Fruit fly (Drosophila melanogaster) whole organism, embryonic: ENCODE measurements around the gene CG45073.

ENCODE experiments used
- Abd-B ChIP-seq: fragments of 200-800 bp; sonication (Bioruptor generic); optimal IDR thresholded peaks from 2 replicates; lab custom pipeline; 2018; ENCODE audit warnings: missing biosample characterization, mild to moderate bottlenecking, missing genetic modification characterization, moderate library complexity
- Atf3 ChIP-seq: fragments of 200-800 bp; sonication (Bioruptor generic); optimal IDR thresholded peaks from 3 replicates; lab custom pipeline; 2016; ENCODE audit warnings: missing biosample characterization, missing genetic modification characterization
- Bgb ChIP-seq: fragments of 200-800 bp; sonication (Bioruptor generic); IDR thresholded peaks from 2 replicates; pipeline ENCODE4 v1.3.6; 2022; ENCODE audit warnings: missing biosample characterization, missing genetic modification characterization; ENCODE audit not compliant: partially characterized antibody
- CG10209 ChIP-seq: fragments of 200-800 bp; sonication (Bioruptor generic); optimal IDR thresholded peaks from 3 replicates; lab custom pipeline; 2017; ENCODE audit warnings: missing biosample characterization, mild to moderate bottlenecking, missing genetic modification characterization, missing genetic modification reagents
- CG10321 ChIP-seq: fragments of 200-800 bp; sonication (Bioruptor generic); IDR thresholded peaks from 2 replicates; pipeline ENCODE4 v1.3.6; 2022; ENCODE audit warnings: missing biosample characterization, missing genetic modification characterization
- CG12236 ChIP-seq: fragments of 200-800 bp; sonication (Bioruptor generic); optimal IDR thresholded peaks from 2 replicates; lab custom pipeline; 2016; ENCODE audit warnings: missing biosample characterization, missing genetic modification characterization
- CG12659 ChIP-seq: fragments of 200-800 bp; sonication (Bioruptor generic); optimal IDR thresholded peaks from 3 replicates; lab custom pipeline; 2017; ENCODE audit warnings: mild to moderate bottlenecking, missing biosample characterization, missing genetic modification reagents, missing genetic modification characterization
- CG13287 ChIP-seq: fragments of 200-800 bp; sonication (Bioruptor generic); IDR thresholded peaks from 2 replicates; pipeline ENCODE4 v1.3.6; 2022; ENCODE audit warnings: missing biosample characterization, missing genetic modification characterization; ENCODE audit not compliant: partially characterized antibody
- CG13894 ChIP-seq: fragments of 200-800 bp; sonication (Bioruptor generic); optimal IDR thresholded peaks from 3 replicates; lab custom pipeline; 2018; ENCODE audit warnings: missing biosample characterization, mild to moderate bottlenecking, missing genetic modification characterization, moderate library complexity
- CG14441 ChIP-seq: fragments of 200-800 bp; sonication (Bioruptor generic); IDR thresholded peaks from 2 replicates; pipeline ENCODE4 v1.3.6; 2022; ENCODE audit warnings: missing biosample characterization, missing genetic modification characterization
- CG1529 ChIP-seq: fragments of 200-800 bp; sonication (Bioruptor generic); optimal IDR thresholded peaks from 3 replicates; lab custom pipeline; 2018; ENCODE audit warnings: missing biosample characterization, missing genetic modification characterization
- CG17361 ChIP-seq: fragments of 200-800 bp; sonication (Bioruptor generic); IDR thresholded peaks from 3 replicates; pipeline ENCODE4 v1.3.6; 2022; ENCODE audit warnings: missing biosample characterization, missing genetic modification characterization
- CG17385 ChIP-seq: fragments of 200-800 bp; sonication (Bioruptor generic); optimal IDR thresholded peaks from 3 replicates; lab custom pipeline; 2018; ENCODE audit warnings: missing biosample characterization, mild to moderate bottlenecking, missing genetic modification characterization
- CG17829 ChIP-seq: fragments of 200-800 bp; optimal IDR thresholded peaks from 2 replicates; lab custom pipeline; 2019; ENCODE audit warnings: missing biosample characterization, mild to moderate bottlenecking, missing genetic modification characterization, moderate library complexity
- CG2116 ChIP-seq: fragments of 200-800 bp; sonication (Bioruptor generic); optimal IDR thresholded peaks from 3 replicates; lab custom pipeline; 2018; ENCODE audit warnings: missing biosample characterization, mild to moderate bottlenecking, missing genetic modification characterization
- CG2199 ChIP-seq: fragments of 200-800 bp; sonication (Bioruptor generic); IDR thresholded peaks from 3 replicates; pipeline ENCODE4 v1.3.6; 2022; ENCODE audit warnings: missing biosample characterization, missing genetic modification characterization
- CG2875 ChIP-seq: fragments of 200-800 bp; sonication (Bioruptor generic); optimal IDR thresholded peaks from 2 replicates; lab custom pipeline; 2017; ENCODE audit warnings: missing biosample characterization, mild to moderate bottlenecking, missing genetic modification characterization, missing genetic modification reagents
- CG3163 ChIP-seq: fragments of 200-800 bp; sonication (Bioruptor generic); optimal IDR thresholded peaks from 3 replicates; lab custom pipeline; 2016; ENCODE audit warnings: missing biosample characterization, missing genetic modification characterization
- CG32772 ChIP-seq: fragments of 200-800 bp; sonication (Bioruptor generic); IDR thresholded peaks from 2 replicates; pipeline ENCODE4 v1.3.6; 2022; ENCODE audit warnings: missing biosample characterization, missing genetic modification characterization
- CG3281 ChIP-seq: fragments of 200-800 bp; sonication (Bioruptor generic); optimal IDR thresholded peaks from 3 replicates; lab custom pipeline; 2017; ENCODE audit warnings: missing biosample characterization, mild to moderate bottlenecking, missing genetic modification characterization
- CG3995 ChIP-seq: fragments of 200-800 bp; sonication (Bioruptor generic); optimal IDR thresholded peaks from 3 replicates; lab custom pipeline; 2016; ENCODE audit warnings: missing biosample characterization, missing genetic modification characterization
- CG42726 ChIP-seq: fragments of 200-800 bp; sonication (Bioruptor generic); IDR thresholded peaks from 2 replicates; pipeline ENCODE4 v1.3.6; 2022; ENCODE audit warnings: missing biosample characterization, missing genetic modification characterization; ENCODE audit not compliant: partially characterized antibody
- CG6654 ChIP-seq: fragments of 200-800 bp; sonication (Bioruptor generic); optimal IDR thresholded peaks from 2 replicates; lab custom pipeline; 2017; ENCODE audit warnings: missing biosample characterization, mild to moderate bottlenecking, missing genetic modification characterization
- CG6765 ChIP-seq: fragments of 200-800 bp; sonication (Bioruptor generic); optimal IDR thresholded peaks from 3 replicates; lab custom pipeline; 2017; ENCODE audit warnings: missing biosample characterization, mild to moderate bottlenecking, missing genetic modification characterization
- CG8359 ChIP-seq: fragments of 200-800 bp; sonication (Bioruptor generic); optimal IDR thresholded peaks from 2 replicates; lab custom pipeline; 2017; ENCODE audit warnings: missing biosample characterization, mild to moderate bottlenecking, missing genetic modification characterization, borderline replicate concordance
- CG8924 ChIP-seq: fragments of 200-800 bp; optimal IDR thresholded peaks from 3 replicates; lab custom pipeline; 2019; ENCODE audit warnings: missing biosample characterization, mild to moderate bottlenecking, missing genetic modification characterization, moderate library complexity
- Deaf1 ChIP-seq: fragments of 200-800 bp; optimal IDR thresholded peaks from 3 replicates; lab custom pipeline; 2019; ENCODE audit warnings: missing biosample characterization, mild to moderate bottlenecking, missing genetic modification characterization, moderate library complexity
- Dp ChIP-seq: fragments of 200-800 bp; sonication (Bioruptor generic); optimal IDR thresholded peaks from 2 replicates; lab custom pipeline; 2018; ENCODE audit warnings: missing biosample characterization, mild to moderate bottlenecking, missing genetic modification characterization, moderate library complexity
- E2f2 ChIP-seq: fragments of 200-800 bp; sonication (Bioruptor generic); IDR thresholded peaks from 2 replicates; pipeline ENCODE4 v1.3.6; 2022; ENCODE audit warnings: missing biosample characterization, missing genetic modification characterization
- ERR ChIP-seq: fragments of 200-800 bp; sonication (Bioruptor generic); optimal IDR thresholded peaks from 2 replicates; lab custom pipeline; 2016; ENCODE audit warnings: missing biosample characterization, missing genetic modification characterization
- Fer1 ChIP-seq: fragments of 200-800 bp; sonication (Bioruptor generic); optimal IDR thresholded peaks from 2 replicates; lab custom pipeline; 2017; ENCODE audit warnings: missing biosample characterization, mild to moderate bottlenecking, missing genetic modification characterization
- Hmr ChIP-seq: fragments of 200-800 bp; sonication (Bioruptor generic); optimal IDR thresholded peaks from 3 replicates; lab custom pipeline; 2017; ENCODE audit warnings: mild to moderate bottlenecking, missing biosample characterization, missing genetic modification reagents, missing genetic modification characterization
- Hr51 ChIP-seq, 2 experiments: fragments of 200-800 bp; sonication (Bioruptor generic); optimal IDR thresholded peaks; 2 replicates in 1 of 2; 3 replicates in 1 of 2; lab custom pipeline; 2016 to 2018; ENCODE audit warnings: missing biosample characterization in 2 of 2, missing genetic modification characterization in 2 of 2, mild to moderate bottlenecking in 1 of 2, moderate library complexity in 1 of 2
- NC2β ChIP-seq: fragments of 200-800 bp; sonication (Bioruptor generic); optimal IDR thresholded peaks from 2 replicates; lab custom pipeline; 2016; ENCODE audit warnings: missing biosample characterization, missing genetic modification characterization
- Nf-YC ChIP-seq: fragments of 200-800 bp; optimal IDR thresholded peaks from 3 replicates; lab custom pipeline; 2019; ENCODE audit warnings: missing biosample characterization, mild to moderate bottlenecking, missing genetic modification characterization, moderate library complexity
- Ptx1 ChIP-seq: fragments of 200-800 bp; sonication (Bioruptor generic); IDR thresholded peaks from 2 replicates; pipeline ENCODE4 v1.3.6; 2022; ENCODE audit warnings: missing biosample characterization, missing genetic modification characterization
- Ravus ChIP-seq: fragments of 200-800 bp; sonication (Bioruptor generic); IDR thresholded peaks from 2 replicates; pipeline ENCODE4 v1.3.6; 2022; ENCODE audit warnings: missing biosample characterization, missing genetic modification characterization
- Sox102F ChIP-seq: fragments of 200-800 bp; sonication (Bioruptor generic); optimal IDR thresholded peaks from 2 replicates; lab custom pipeline; 2018; ENCODE audit warnings: missing biosample characterization, mild to moderate bottlenecking, missing genetic modification characterization, moderate library complexity
- Ssrp ChIP-seq: fragments of 200-800 bp; sonication (Bioruptor generic); optimal IDR thresholded peaks from 2 replicates; lab custom pipeline; 2018; ENCODE audit warnings: missing biosample characterization, mild to moderate bottlenecking, missing genetic modification characterization, moderate library complexity
- amos ChIP-seq: fragments of 200-800 bp; sonication (Bioruptor generic); IDR thresholded peaks from 2 replicates; pipeline ENCODE4 v1.3.6; 2022; ENCODE audit warnings: missing biosample characterization, missing genetic modification characterization; ENCODE audit not compliant: partially characterized antibody
- ash1 ChIP-seq: fragments of 200-800 bp; sonication (Bioruptor generic); optimal IDR thresholded peaks from 2 replicates; lab custom pipeline; 2018; ENCODE audit warnings: missing biosample characterization, mild to moderate bottlenecking, missing genetic modification characterization
- crol ChIP-seq: fragments of 200-800 bp; sonication (Bioruptor generic); IDR thresholded peaks from 2 replicates; pipeline ENCODE4 v1.3.6; 2022; ENCODE audit warnings: missing biosample characterization, missing genetic modification characterization
- cwo ChIP-seq: fragments of 200-800 bp; sonication (Bioruptor generic); optimal IDR thresholded peaks from 3 replicates; lab custom pipeline; 2017; ENCODE audit warnings: missing biosample characterization, missing genetic modification characterization, mild to moderate bottlenecking, moderate library complexity, missing genetic modification reagents
- gro ChIP-seq: fragments of 200-800 bp; sonication (Bioruptor generic); optimal IDR thresholded peaks from 2 replicates; lab custom pipeline; 2016; ENCODE audit warnings: missing biosample characterization, missing genetic modification characterization
- hbn ChIP-seq: fragments of 200-800 bp; sonication (Bioruptor generic); IDR thresholded peaks from 2 replicates; pipeline ENCODE4 v1.3.6; 2022; ENCODE audit warnings: missing biosample characterization, missing genetic modification characterization; ENCODE audit not compliant: partially characterized antibody
- jigr1 ChIP-seq: fragments of 200-800 bp; sonication (Bioruptor generic); IDR thresholded peaks from 3 replicates; pipeline ENCODE4 v1.3.6; 2022; ENCODE audit warnings: missing biosample characterization, missing genetic modification characterization
- lbe ChIP-seq: fragments of 200-800 bp; sonication (Bioruptor generic); optimal IDR thresholded peaks from 2 replicates; lab custom pipeline; 2016; ENCODE audit warnings: missing biosample characterization, mild to moderate bottlenecking, missing genetic modification characterization
- pho ChIP-seq: fragments of 200-800 bp; sonication (Bioruptor generic); optimal IDR thresholded peaks from 2 replicates; lab custom pipeline; 2016; ENCODE audit warnings: missing biosample characterization, missing genetic modification characterization
- sd ChIP-seq: fragments of 200-800 bp; sonication (Bioruptor generic); optimal IDR thresholded peaks from 3 replicates; lab custom pipeline; 2018; ENCODE audit warnings: missing biosample characterization, mild to moderate bottlenecking, missing genetic modification characterization, moderate library complexity

The CG45073 gene

dm6 chr3R:30090261-30091006 is 34.1 kb downstream of the CG45073 start (continued):
- TF ChIP-seq pho (GFP tag; lab: Kevin White, UChicago) (no peak), gro (no peak), CG2875 (GFP tag; lab: Kevin White, UChicago) (no peak), CG13894 (tag; lab: Kevin White, UChicago) (peak; percentile 77), CG17385 (GFP tag; lab: Kevin White, UChicago) (no peak), Abd-B (GFP tag; lab: Kevin White, UChicago) (no peak), CG12236 (no peak), CG17361 (no peak), ERR (no peak), CG1529 (no peak), crol (GFP tag; lab: Robert Waterston, UW) (peak; percentile 72), E2f2 (GFP tag; lab: Robert Waterston, UW) (no peak), jigr1 (GFP tag; lab: Robert Waterston, UW) (no peak), CG32772 (GFP tag; lab: Robert Waterston, UW) (no peak), CG2116 (GFP tag; lab: Kevin White, UChicago) (no peak), Sox102F (no peak), CG6765 (GFP tag; lab: Kevin White, UChicago) (no peak), NC2β (GFP tag; lab: Kevin White, UChicago) (no peak), CG10209 (GFP tag; lab: Kevin White, UChicago) (no peak), CG10321 (GFP tag; lab: Robert Waterston, UW) (no peak), CG6654 (GFP tag; lab: Kevin White, UChicago) (no peak), ash1 (no peak), CG3281 (no peak), cwo (GFP tag; lab: Kevin White, UChicago) (peak; percentile 19), lbe (GFP tag; lab: Kevin White, UChicago) (no peak), CG13287 (GFP tag; lab: Robert Waterston, UW) (no peak), CG3995 (GFP tag; lab: Kevin White, UChicago) (no peak), CG2199 (GFP tag; lab: Robert Waterston, UW) (no peak), Bgb (GFP tag; lab: Robert Waterston, UW) (peak; percentile 29; the same call in 1 of the 2 replicates), CG14441 (GFP tag; lab: Robert Waterston, UW) (no peak), Hr51 (GFP tag; optimal IDR thresholded peaks at IDR 0.05; lab: Kevin White, UChicago) (no peak), Ravus (no peak), CG3163 (GFP tag; lab: Kevin White, UChicago) (peak; percentile 74), amos (no peak; the same call in 1 of the 2 replicates), hbn (no peak), Ssrp (tag; lab: Kevin White, UChicago) (no peak), Nf-YC (tag; lab: Kevin White, UChicago) (no peak), Dp (no peak), CG8924 (no peak), sd (tag; lab: Kevin White, UChicago) (peak; percentile 53), CG8359 (no peak), Atf3 (GFP tag; lab: Kevin White, UChicago) (no peak), Hmr (no peak), Deaf1 (tag; lab: Kevin White, UChicago) (peak; percentile 31), Ptx1 (no peak), Fer1 (GFP tag; lab: Kevin White, UChicago) (no peak), CG12659 (GFP tag; lab: Kevin White, UChicago) (no peak), CG17829 (no peak), CG42726 (GFP tag; lab: Robert Waterston, UW) (no peak)
